Worm (Caenorhabditis elegans) whole organism, L4/young adult: ENCODE data around the gene gpc-1.

Experiments used
- W03F9.2 ChIP-seq: fragments of 150-350 bp; optimal IDR thresholded peaks from 2 replicates; lab custom pipeline; 2014; ENCODE audit warnings: missing biosample characterization, missing genetic modification characterization
- dao-5 ChIP-seq: sonication (generic microtip); optimal IDR thresholded peaks from 2 replicates; lab custom pipeline; 2016; ENCODE audit warnings: missing genotype, missing genetic modification characterization, moderate library complexity, missing compliant biosample characterization
- him-1 ChIP-seq: sonication (generic microtip); optimal IDR thresholded peaks from 2 replicates; lab custom pipeline; 2016; ENCODE audit warnings: missing genotype, missing genetic modification reagents, missing genetic modification characterization, missing compliant biosample characterization

- TF ChIP-seq dao-5 (tag; lab: Kevin White, UChicago) (no peak), him-1 (tag; lab: Kevin White, UChicago) (no peak), W03F9.2 (tag; lab: Kevin White, UChicago) (no peak)
Measured at ce11 chrX:12863262-12863661, 21.5 kb downstream of the gpc-1 start.
